Worm (Caenorhabditis elegans) whole organism, L2 larva: ENCODE data around the gene Y38E10A.2.

ENCODE experiments used
- F13H6.1 ChIP-seq: sonication (generic microtip); optimal IDR thresholded peaks from 2 replicates; lab custom pipeline; 2016; ENCODE audit warnings: missing genetic modification characterization, missing compliant biosample characterization
- R02D3.7 ChIP-seq: fragments of 150-350 bp; optimal IDR thresholded peaks from 2 replicates; lab custom pipeline; 2014; ENCODE audit warnings: missing biosample characterization, missing genetic modification characterization
- ZK546.5 ChIP-seq: sonication (generic microtip); optimal IDR thresholded peaks from 2 replicates; lab custom pipeline; 2017; ENCODE audit warnings: missing biosample characterization, missing genetic modification characterization
- alr-1 ChIP-seq: fragments of 150-350 bp; optimal IDR thresholded peaks from 2 replicates; lab custom pipeline; 2014; ENCODE audit warnings: missing biosample characterization, missing genetic modification characterization
- aly-2 ChIP-seq: fragments of 150-350 bp; optimal IDR thresholded peaks from 2 replicates; lab custom pipeline; 2014; ENCODE audit warnings: missing biosample characterization, missing genetic modification characterization
- ceh-82 ChIP-seq: fragments of 150-350 bp; optimal IDR thresholded peaks from 2 replicates; lab custom pipeline; 2014; ENCODE audit warnings: missing biosample characterization, missing genetic modification characterization
- crh-2 ChIP-seq: sonication (generic microtip); optimal IDR thresholded peaks from 2 replicates; lab custom pipeline; 2017; ENCODE audit warnings: missing biosample characterization, missing genetic modification characterization
- dmd-4 ChIP-seq: sonication (generic microtip); optimal IDR thresholded peaks from 2 replicates; lab custom pipeline; 2017; ENCODE audit warnings: missing biosample characterization, missing genetic modification characterization
- elt-1 ChIP-seq: fragments of 150-350 bp; optimal IDR thresholded peaks from 2 replicates; lab custom pipeline; 2014; ENCODE audit warnings: missing biosample characterization, missing genetic modification characterization
- gmeb-1 ChIP-seq: fragments of 150-350 bp; optimal IDR thresholded peaks from 2 replicates; lab custom pipeline; 2014; ENCODE audit warnings: missing biosample characterization, missing genetic modification characterization
- lin-39 ChIP-seq: fragments of 150-350 bp; optimal IDR thresholded peaks from 2 replicates; lab custom pipeline; 2014; ENCODE audit warnings: missing biosample characterization, missing genetic modification reagents, missing genetic modification characterization
- lsy-2 ChIP-seq, 2 experiments: fragments of 150-350 bp in 1 of 2; sonication (generic microtip) in 1 of 2; optimal IDR thresholded peaks; 2 replicates each; lab custom pipeline; 2014 to 2017; ENCODE audit warnings: missing biosample characterization in 2 of 2, missing genetic modification characterization in 2 of 2
- mab-5 ChIP-seq: fragments of 150-350 bp; optimal IDR thresholded peaks from 2 replicates; lab custom pipeline; 2014; ENCODE audit warnings: missing biosample characterization, missing genetic modification characterization
- mdl-1 ChIP-seq, 2 experiments: fragments of 150-350 bp in 1 of 2; sonication (generic microtip) in 1 of 2; optimal IDR thresholded peaks; 2 replicates each; lab custom pipeline; 2017; ENCODE audit warnings: missing biosample characterization in 2 of 2, missing genetic modification characterization in 2 of 2
- nhr-10 ChIP-seq: sonication (generic microtip); optimal IDR thresholded peaks from 2 replicates; lab custom pipeline; 2017; ENCODE audit warnings: missing biosample characterization, missing genetic modification characterization
- nhr-11 ChIP-seq: fragments of 150-350 bp; optimal IDR thresholded peaks from 2 replicates; lab custom pipeline; 2014; ENCODE audit warnings: missing biosample characterization, missing genetic modification characterization
- nhr-12 ChIP-seq: fragments of 150-350 bp; optimal IDR thresholded peaks from 2 replicates; lab custom pipeline; 2014; ENCODE audit warnings: missing biosample characterization, missing genetic modification characterization
- nhr-129 ChIP-seq: fragments of 150-350 bp; optimal IDR thresholded peaks from 2 replicates; lab custom pipeline; 2014; ENCODE audit warnings: missing biosample characterization, missing genetic modification characterization
- nhr-23 ChIP-seq: fragments of 150-350 bp; optimal IDR thresholded peaks from 2 replicates; lab custom pipeline; 2014; ENCODE audit warnings: missing biosample characterization, missing genetic modification reagents, missing genetic modification characterization
- nhr-237 ChIP-seq: fragments of 150-350 bp; optimal IDR thresholded peaks from 2 replicates; lab custom pipeline; 2014; ENCODE audit warnings: missing biosample characterization, missing genetic modification characterization
- nhr-6 ChIP-seq: fragments of 150-350 bp; optimal IDR thresholded peaks from 2 replicates; lab custom pipeline; 2014; ENCODE audit warnings: missing biosample characterization, missing genetic modification characterization
- peb-1 ChIP-seq: fragments of 150-350 bp; optimal IDR thresholded peaks from 2 replicates; lab custom pipeline; 2014; ENCODE audit warnings: missing biosample characterization, missing genetic modification characterization
- sem-4 ChIP-seq: fragments of 150-350 bp; optimal IDR thresholded peaks from 2 replicates; lab custom pipeline; 2014; ENCODE audit warnings: missing biosample characterization, missing genetic modification reagents, missing genetic modification characterization
- sma-3 ChIP-seq: sonication (generic microtip); optimal IDR thresholded peaks from 2 replicates; lab custom pipeline; 2016; ENCODE audit warnings: missing genetic modification reagents, missing genetic modification characterization, missing compliant biosample characterization
- sma-9 ChIP-seq, 2 experiments: fragments of 150-350 bp in 1 of 2; sonication (generic microtip) in 1 of 2; optimal IDR thresholded peaks; 2 replicates each; lab custom pipeline; 2014 to 2016; ENCODE audit warnings: missing genetic modification characterization in 2 of 2, mild to moderate bottlenecking in 1 of 2, missing biosample characterization in 1 of 2, missing compliant biosample characterization in 1 of 2, missing genetic modification reagents in 1 of 2, moderate library complexity in 1 of 2
- snpc-4 ChIP-seq: fragments of 150-350 bp; optimal IDR thresholded peaks from 2 replicates; lab custom pipeline; 2014; ENCODE audit warnings: missing biosample characterization, missing genetic modification characterization
- unc-39 ChIP-seq: fragments of 150-350 bp; optimal IDR thresholded peaks from 2 replicates; lab custom pipeline; 2014; ENCODE audit warnings: missing biosample characterization, missing genetic modification characterization
- unc-55 ChIP-seq: fragments of 150-350 bp; sonication (generic microtip); optimal IDR thresholded peaks from 3 replicates; lab custom pipeline; 2014; ENCODE audit warnings: missing biosample characterization, missing genetic modification reagents, missing genetic modification characterization
- unc-62 ChIP-seq: fragments of 150-350 bp; optimal IDR thresholded peaks from 2 replicates; lab custom pipeline; 2014; ENCODE audit warnings: missing biosample characterization, missing genetic modification reagents, missing genetic modification characterization
- zag-1 ChIP-seq: fragments of 150-350 bp; optimal IDR thresholded peaks from 2 replicates; lab custom pipeline; 2014; ENCODE audit warnings: missing biosample characterization, missing genetic modification characterization
- ztf-1 ChIP-seq: fragments of 200-800 bp; sonication (Bioruptor generic); conservative IDR thresholded peaks from 2 replicates; pipeline ENCODE4 v1.3.6; 2022; ENCODE audit warnings: missing genetic modification characterization, missing compliant biosample characterization
- ztf-4 ChIP-seq: fragments of 150-350 bp; optimal IDR thresholded peaks from 2 replicates; lab custom pipeline; 2014; ENCODE audit warnings: missing biosample characterization, missing genetic modification characterization

Y38E10A.2 gene

ce11 chrII:12619288-12619687, 45.8 kb upstream of the Y38E10A.2 start, which contains the start of gene nspe-2:
TSS of gene nspe-2 (minus strand) at chrII:12619388.
- TF ChIP-seq unc-62 (GFP tag; lab: Kevin White, UChicago) (no peak), mdl-1 (tag; optimal IDR thresholded peaks at IDR 0.05; lab: Kevin White, UChicago) (no peak), sem-4 (no peak), aly-2 (tag; lab: Kevin White, UChicago) (no peak), ztf-4 (tag; lab: Kevin White, UChicago) (no peak), ceh-82 (no peak), lin-39 (no peak), nhr-10 (tag; lab: Kevin White, UChicago) (no peak), unc-55 (GFP tag; lab: Kevin White, UChicago) (no peak), F13H6.1 (tag; lab: Kevin White, UChicago) (no peak), gmeb-1 (tag; lab: Kevin White, UChicago) (no peak), nhr-129 (tag; lab: Kevin White, UChicago) (no peak), sma-9 (GFP tag; optimal IDR thresholded peaks at IDR 0.05; lab: Kevin White, UChicago) (no peak), sma-9 (tag; optimal IDR thresholded peaks at IDR 0.05; lab: Kevin White, UChicago) (no peak), alr-1 (no peak), unc-39 (tag; lab: Kevin White, UChicago) (no peak)

ce11 chrII:12617586-12617985, 44.1 kb upstream of the Y38E10A.2 start, which contains the start of gene nspe-3:
TSS of gene nspe-3 (plus strand) at chrII:12617886.
- no peak for TF ChIP-seq sma-9 (GFP tag; optimal IDR thresholded peaks at IDR 0.05; lab: Kevin White, UChicago)
- TF ChIP-seq sma-9 (tag; optimal IDR thresholded peaks at IDR 0.05; lab: Kevin White, UChicago), result no peak

ce11 chrII:12616081-12616480, 42.6 kb upstream of the Y38E10A.2 start, which contains the start of gene nspe-6:
TSS of gene nspe-6 (minus strand) at chrII:12616181.
- TF ChIP-seq ZK546.5 (tag; lab: Kevin White, UChicago), result no peak
- TF ChIP-seq lsy-2 (tag; optimal IDR thresholded peaks at IDR 0.05; lab: Kevin White, UChicago), result no peak
- TF ChIP-seq mdl-1 (tag; optimal IDR thresholded peaks at IDR 0.05; lab: Kevin White, UChicago), result no peak
- TF ChIP-seq R02D3.7 (tag; lab: Kevin White, UChicago), result no peak
- no peak for TF ChIP-seq alr-1
- TF ChIP-seq nhr-6 (tag; lab: Kevin White, UChicago), result no peak
- TF ChIP-seq nhr-237 (tag; lab: Kevin White, UChicago), result no peak
- TF ChIP-seq sem-4, result no peak
- TF ChIP-seq zag-1, result no peak
- TF ChIP-seq aly-2 (tag; lab: Kevin White, UChicago), result no peak
- TF ChIP-seq nhr-12 (tag; lab: Kevin White, UChicago), result no peak
- TF ChIP-seq dmd-4, result no peak
- no peak for TF ChIP-seq elt-1 (tag; lab: Kevin White, UChicago)
- no peak for TF ChIP-seq nhr-23 (tag; lab: Kevin White, UChicago)
- no peak for TF ChIP-seq nhr-129 (tag; lab: Kevin White, UChicago)
- TF ChIP-seq nhr-11, result no peak
- no peak for TF ChIP-seq unc-62 (GFP tag; lab: Kevin White, UChicago)
- no peak for TF ChIP-seq lin-39
- no peak for TF ChIP-seq snpc-4 (tag; lab: Kevin White, UChicago)
- no peak for TF ChIP-seq peb-1

ce11 chrII:12615413-12615812, 42.0 kb upstream of the Y38E10A.2 start:
- TF ChIP-seq nhr-12 (tag; lab: Kevin White, UChicago) (no peak), sma-3 (GFP tag; lab: Kevin White, UChicago) (peak; percentile 42), sma-9 (GFP tag; optimal IDR thresholded peaks at IDR 0.05; lab: Kevin White, UChicago) (peak; percentile 94), sma-9 (tag; optimal IDR thresholded peaks at IDR 0.05; lab: Kevin White, UChicago) (no peak)

- TF ChIP-seq mab-5 (tag; lab: Kevin White, UChicago), result no peak
These were observed 38.8 kb upstream of the Y38E10A.2 start, which contains the start of gene nspe-4 for ce11 chrII:12612218-12612617. TSS of gene nspe-4 (plus strand) at chrII:12612518.

- TF ChIP-seq unc-55 (GFP tag; lab: Kevin White, UChicago), result no peak
These were observed 35.2 kb upstream of the Y38E10A.2 start, which contains the start of gene Y38E10A.9 for ce11 chrII:12608653-12609052. TSS of gene Y38E10A.9 (plus strand) at chrII:12608953.

ce11 chrII:12606900-12607299, 33.5 kb upstream of the Y38E10A.2 start, which contains the start of gene Y38E10A.8:
TSS of gene Y38E10A.8 (plus strand) at chrII:12607200.
- TF ChIP-seq ztf-1 (GFP tag; lab: Robert Waterston, UW) (no peak), crh-2 (tag; lab: Kevin White, UChicago) (no peak)
- TF ChIP-seq, all 48 proteins: peak for 0
